Worm (Caenorhabditis elegans): Measurements from ENCODE around the gene F36H12.10.
"Not testable (repeated sequence)": the region's sequence is repeated elsewhere in the genome, so short reads cannot be mapped to it uniquely, and the experiment has no call there.

DNA sequence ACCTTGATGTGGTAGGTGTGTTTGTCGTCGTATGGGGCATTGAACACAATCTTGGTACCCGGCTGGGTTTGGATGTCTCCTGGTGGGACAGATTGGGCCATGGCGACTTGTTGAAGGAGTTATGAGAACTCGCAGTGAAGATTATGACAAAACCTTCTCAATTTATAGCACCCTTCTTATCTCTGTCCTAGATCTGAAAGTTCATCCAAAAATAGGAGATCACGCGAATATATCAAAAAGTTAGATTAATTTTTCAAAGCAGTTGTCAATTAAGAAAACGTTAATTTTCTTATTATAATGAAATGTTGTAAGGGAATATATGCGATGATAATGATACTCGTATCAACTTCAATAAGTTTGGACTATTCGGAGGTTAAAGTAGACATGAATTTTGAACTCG lies 40.7 kb upstream of the F36H12.10 start, which contains the start of gene msp-51:
- TF ChIP-seq nhr-237 (tag; optimal IDR thresholded peaks at IDR 0.05); snpc-4 (tag; optimal IDR thresholded peaks at IDR 0.05); ham-2 (GFP tag; optimal IDR thresholded peaks at IDR 0.05); elt-3 (tag; optimal IDR thresholded peaks at IDR 0.05); nhr-28 (tag; optimal IDR thresholded peaks at IDR 0.05); tbx-8 (GFP tag; optimal IDR thresholded peaks at IDR 0.05); nhr-76 (tag; optimal IDR thresholded peaks at IDR 0.05); pha-4 (tag; optimal IDR thresholded peaks at IDR 0.05): not testable (repeated sequence)
